Worm (Caenorhabditis elegans): ENCODE measurements around the gene dod-3.

ce11 chrV:2740228-2740627, 9.3 kb upstream of the dod-3 start, which contains the start of gene srg-61:
- TF ChIP-seq blmp-1 (tag; optimal IDR thresholded peaks at IDR 0.05) (no peak), nhr-76 (tag; optimal IDR thresholded peaks at IDR 0.05) (no peak)

All from whole organism, L1 larva.